Worm (Caenorhabditis elegans) whole organism, early embryonic: ENCODE data around the gene ugt-38.

Experiments
- F13C5.2 ChIP-seq: sonication (generic microtip); optimal IDR thresholded peaks from 2 replicates; lab custom pipeline; 2017; ENCODE audit warnings: mild to moderate bottlenecking, missing genetic modification characterization, inconsistent platforms, missing compliant biosample characterization
- aly-1 ChIP-seq: sonication (generic microtip); optimal IDR thresholded peaks from 2 replicates; lab custom pipeline; 2016; ENCODE audit warnings: missing genetic modification characterization, missing compliant biosample characterization
- ama-1 ChIP-seq: fragments of 150-350 bp; optimal IDR thresholded peaks from 2 replicates; lab custom pipeline; 2014
- ceh-13 ChIP-seq: fragments of 200-800 bp; sonication (Bioruptor generic); optimal IDR thresholded peaks from 2 replicates; lab custom pipeline; 2018; ENCODE audit warnings: mild to moderate bottlenecking, missing genetic modification characterization, missing compliant biosample characterization
- flt-1 ChIP-seq: fragments of 200-800 bp; sonication (Bioruptor generic); IDR thresholded peaks from 2 replicates; pipeline ENCODE4 v1.3.6; 2022; ENCODE audit warnings: missing genetic modification characterization, missing compliant biosample characterization
- hmbx-1 ChIP-seq: sonication (generic microtip); optimal IDR thresholded peaks from 2 replicates; lab custom pipeline; 2016; ENCODE audit warnings: mild to moderate bottlenecking, missing genetic modification characterization, missing compliant biosample characterization
- hmg-4 ChIP-seq: fragments of 200-800 bp; sonication (Bioruptor generic); optimal IDR thresholded peaks from 2 replicates; lab custom pipeline; 2018; ENCODE audit warnings: mild to moderate bottlenecking, missing genetic modification characterization, missing compliant biosample characterization
- hnd-1 ChIP-seq: sonication (generic microtip); optimal IDR thresholded peaks from 2 replicates; lab custom pipeline; 2016; ENCODE audit warnings: missing genetic modification characterization, missing compliant biosample characterization
- pes-1 ChIP-seq: fragments of 200-800 bp; sonication (Bioruptor generic); IDR thresholded peaks from 2 replicates; pipeline ENCODE4 v1.3.6; 2022; ENCODE audit warnings: missing genetic modification reagents, missing genetic modification characterization, missing compliant biosample characterization
- scrt-1 ChIP-seq: fragments of 200-800 bp; sonication (Bioruptor generic); IDR thresholded peaks from 2 replicates; pipeline ENCODE4 v1.3.6; 2022; ENCODE audit warnings: missing genetic modification characterization, missing compliant biosample characterization
- sea-1 ChIP-seq: fragments of 200-800 bp; sonication (Bioruptor generic); conservative IDR thresholded peaks from 2 replicates; pipeline ENCODE4 v1.3.6; 2022; ENCODE audit warnings: missing genetic modification characterization, missing compliant biosample characterization
- tbx-11 ChIP-seq: fragments of 200-800 bp; sonication (Bioruptor generic); IDR thresholded peaks from 2 replicates; pipeline ENCODE4 v1.3.6; 2022; ENCODE audit warnings: missing genetic modification characterization, missing compliant biosample characterization

ce11 chrV:7157089-7157488 lies 9.8 kb upstream of the ugt-38 start, which contains the start of gene ugt-39:
- TF ChIP-seq ama-1 (lab: Kevin White, UChicago) (no peak), tbx-11 (GFP tag; lab: Robert Waterston, UW) (no peak), scrt-1 (no peak), pes-1 (GFP tag; lab: Robert Waterston, UW) (no peak), hmbx-1 (tag; lab: Kevin White, UChicago) (no peak), sea-1 (no peak), hmg-4 (GFP tag; lab: Kevin White, UChicago) (no peak), aly-1 (tag; lab: Kevin White, UChicago) (no peak), flt-1 (GFP tag; lab: Robert Waterston, UW) (no peak), ceh-13 (GFP tag; lab: Kevin White, UChicago) (no peak), hnd-1 (tag; lab: Kevin White, UChicago) (no peak), F13C5.2 (tag; lab: Kevin White, UChicago) (no peak)
